Fruit fly (Drosophila melanogaster): ENCODE measurements around the gene CG32986.

CG32986 gene

dm6 chr2L:8825222-8825869 lies 37.2 kb upstream of the CG32986 start, which contains the start of gene SoxN (continued):
- TF ChIP-seq her (GFP tag; optimal IDR thresholded peaks at IDR 0.05) (peak; percentile 37), Tbp (GFP tag; optimal IDR thresholded peaks at IDR 0.05) (no peak), Bteb2 (GFP tag; optimal IDR thresholded peaks at IDR 0.05) (no peak), tgo (GFP tag; IDR thresholded peaks at IDR 0.05) (no peak), CG3065 (GFP tag; optimal IDR thresholded peaks at IDR 0.05) (no peak), CG6765 (GFP tag; optimal IDR thresholded peaks at IDR 0.05) (no peak), vvl (GFP tag; IDR thresholded peaks at IDR 0.05) (peak; percentile 73; the same call in 1 of the 2 replicates), Ssrp (tag; optimal IDR thresholded peaks at IDR 0.05) (no peak), Kr (GFP tag; optimal IDR thresholded peaks at IDR 0.05) (no peak), CG10209 (GFP tag; optimal IDR thresholded peaks at IDR 0.05) (no peak), CG8478 (optimal IDR thresholded peaks at IDR 0.05) (peak; percentile 96), Adf1 (GFP tag; IDR thresholded peaks at IDR 0.05) (peak; percentile 92), ase (GFP tag; IDR thresholded peaks at IDR 0.05) (no peak; the same call in 2 of the 3 replicates), cwo (GFP tag; optimal IDR thresholded peaks at IDR 0.05) (no peak), chm (GFP tag; IDR thresholded peaks at IDR 0.05) (peak; percentile 81), Xbp1 (GFP tag; optimal IDR thresholded peaks at IDR 0.05) (no peak), CG10267 (tag; optimal IDR thresholded peaks at IDR 0.05) (no peak), twi (tag; optimal IDR thresholded peaks at IDR 0.05) (peak; percentile 71), otp (GFP tag; IDR thresholded peaks at IDR 0.05) (peak; percentile 81), unc-4 (GFP tag; IDR thresholded peaks at IDR 0.05; ENCODE audit: partially characterized antibody) (no peak; the same call in 1 of the 2 replicates), CG7963 (GFP tag; IDR thresholded peaks at IDR 0.05; ENCODE audit: partially characterized antibody) (0 out of 3 replicates have a peak, but pooled peaks have one; percentile 23), CG8290 (GFP tag; optimal IDR thresholded peaks at IDR 0.05) (no peak), CG8290 (tag; optimal IDR thresholded peaks at IDR 0.05) (peak in 1 of 2 experiments; percentile 37), Dad (GFP tag; optimal IDR thresholded peaks at IDR 0.05) (no peak), E2f1 (GFP tag; IDR thresholded peaks at IDR 0.05) (no peak), dati (GFP tag; IDR thresholded peaks at IDR 0.05) (no peak), CG15479 (GFP tag; optimal IDR thresholded peaks at IDR 0.05) (peak; percentile 99), Hmr (GFP tag; optimal IDR thresholded peaks at IDR 0.05) (no peak), CG7271 (tag; optimal IDR thresholded peaks at IDR 0.05) (no peak), dan (GFP tag; IDR thresholded peaks at IDR 0.05) (no peak), yki (optimal IDR thresholded peaks at IDR 0.05) (no peak), CG17328 (GFP tag; IDR thresholded peaks at IDR 0.05) (no peak; the same call in 1 of the 2 replicates), pho (GFP tag; optimal IDR thresholded peaks at IDR 0.05) (peak; percentile 7), tll (GFP tag; optimal IDR thresholded peaks at IDR 0.05) (peak in 1 of 2 experiments; percentile 65), mld (GFP tag; IDR thresholded peaks at IDR 0.05; ENCODE audit: partially characterized antibody) (no peak), CG11456 (GFP tag; IDR thresholded peaks at IDR 0.05) (no peak), shn (GFP tag; optimal IDR thresholded peaks at IDR 0.05) (no peak), Hand (GFP tag; optimal IDR thresholded peaks at IDR 0.05) (no peak), zf30C (GFP tag; optimal IDR thresholded peaks at IDR 0.05) (no peak), CG11085 (GFP tag; IDR thresholded peaks at IDR 0.05) (no peak; the same call in 1 of the 2 replicates), CG18599 (GFP tag; optimal IDR thresholded peaks at IDR 0.05) (no peak), PHDP (tag; optimal IDR thresholded peaks at IDR 0.05) (no peak), CG1602 (GFP tag; optimal IDR thresholded peaks at IDR 0.05) (no peak), Rfx (GFP tag; IDR thresholded peaks at IDR 0.05) (no peak), aop (GFP tag; IDR thresholded peaks at IDR 0.05) (no peak), CG11398 (GFP tag; optimal IDR thresholded peaks at IDR 0.05) (no peak), CG8281 (tag; optimal IDR thresholded peaks at IDR 0.05) (no peak), nerfin-1 (tag; optimal IDR thresholded peaks at IDR 0.05) (peak; percentile 99), CG14667 (GFP tag; IDR thresholded peaks at IDR 0.05) (no peak), sna (GFP tag; IDR thresholded peaks at IDR 0.05; ENCODE audit: partially characterized antibody) (peak; percentile 74), TFAM (GFP tag; optimal IDR thresholded peaks at IDR 0.05) (no peak)

Measured in whole organism, embryonic.